Worm (Caenorhabditis elegans): ENCODE data around the gene C13A2.1.

- TF ChIP-seq flt-1 (GFP tag; IDR thresholded peaks at IDR 0.05) (no peak), ztf-23 (GFP tag; IDR thresholded peaks at IDR 0.05) (no peak)
These were observed 19.4 kb upstream of the C13A2.1 start, which contains the start of gene C13A2.6 for ce11 chrV:7269399-7269798.

Measured in whole organism, midembryonic.